Fruit fly (Drosophila melanogaster) whole organism, embryonic: ENCODE data around the gene CG32344.

ENCODE experiments used
- Bdp1 ChIP-seq: fragments of 200-800 bp; sonication (Bioruptor generic); optimal IDR thresholded peaks from 3 replicates; lab custom pipeline; 2016; ENCODE audit warnings: missing biosample characterization, missing genetic modification characterization
- CG10543 ChIP-seq: fragments of 200-800 bp; sonication (Bioruptor generic); optimal IDR thresholded peaks from 3 replicates; lab custom pipeline; 2017; ENCODE audit warnings: missing biosample characterization, mild to moderate bottlenecking, missing genetic modification characterization, moderate library complexity
- CG11560 ChIP-seq: fragments of 200-800 bp; sonication (Bioruptor generic); IDR thresholded peaks from 3 replicates; pipeline ENCODE4 v1.3.6; 2022; ENCODE audit warnings: missing biosample characterization, missing genetic modification characterization
- CG14441 ChIP-seq: fragments of 200-800 bp; sonication (Bioruptor generic); IDR thresholded peaks from 2 replicates; pipeline ENCODE4 v1.3.6; 2022; ENCODE audit warnings: missing biosample characterization, missing genetic modification characterization
- CG14710 ChIP-seq: fragments of 200-800 bp; sonication (Bioruptor generic); optimal IDR thresholded peaks from 3 replicates; lab custom pipeline; 2019; ENCODE audit warnings: missing biosample characterization, mild to moderate bottlenecking, missing genetic modification characterization, moderate library complexity
- CG15479 ChIP-seq: fragments of 200-800 bp; sonication (Bioruptor generic); optimal IDR thresholded peaks from 3 replicates; lab custom pipeline; 2019; ENCODE audit warnings: missing biosample characterization, mild to moderate bottlenecking, missing genetic modification characterization, moderate library complexity
- CG18011 ChIP-seq: fragments of 200-800 bp; sonication (Bioruptor generic); optimal IDR thresholded peaks from 2 replicates; lab custom pipeline; 2017; ENCODE audit warnings: missing biosample characterization, missing genetic modification characterization, mild to moderate bottlenecking, moderate library complexity, missing genotype
- CG34422 ChIP-seq: fragments of 200-800 bp; sonication (Bioruptor generic); IDR thresholded peaks from 3 replicates; pipeline ENCODE4 v1.3.6; 2022; ENCODE audit warnings: missing biosample characterization, missing genetic modification characterization
- CG3838 ChIP-seq: fragments of 200-800 bp; sonication (Bioruptor generic); optimal IDR thresholded peaks from 3 replicates; lab custom pipeline; 2016; ENCODE audit warnings: missing biosample characterization, missing genetic modification characterization
- CG3847 ChIP-seq: fragments of 200-800 bp; sonication (Bioruptor generic); IDR thresholded peaks from 2 replicates; pipeline ENCODE4 v1.3.6; 2022; ENCODE audit warnings: missing biosample characterization, missing genetic modification characterization
- CG4404 ChIP-seq: fragments of 200-800 bp; sonication (Bioruptor generic); IDR thresholded peaks from 2 replicates; pipeline ENCODE4 v1.3.6; 2022; ENCODE audit warnings: missing biosample characterization, missing genetic modification characterization
- CG6765 ChIP-seq: fragments of 200-800 bp; sonication (Bioruptor generic); optimal IDR thresholded peaks from 3 replicates; lab custom pipeline; 2017; ENCODE audit warnings: missing biosample characterization, mild to moderate bottlenecking, missing genetic modification characterization
- CG8388 ChIP-seq: fragments of 200-800 bp; sonication (Bioruptor generic); optimal IDR thresholded peaks from 2 replicates; lab custom pipeline; 2019; ENCODE audit warnings: missing biosample characterization, mild to moderate bottlenecking, missing genetic modification characterization, moderate library complexity
- Dbx ChIP-seq: fragments of 200-800 bp; sonication (Bioruptor generic); IDR thresholded peaks from 3 replicates; pipeline ENCODE4 v1.3.6; 2022; ENCODE audit warnings: missing biosample characterization, missing genetic modification characterization
- Doc3 ChIP-seq: fragments of 200-800 bp; sonication (Bioruptor generic); IDR thresholded peaks from 3 replicates; pipeline ENCODE4 v1.3.6; 2022; ENCODE audit warnings: missing biosample characterization, missing genetic modification characterization; ENCODE audit not compliant: partially characterized antibody
- ERR ChIP-seq: fragments of 200-800 bp; sonication (Bioruptor generic); optimal IDR thresholded peaks from 2 replicates; lab custom pipeline; 2016; ENCODE audit warnings: missing biosample characterization, missing genetic modification characterization
- Ets65A ChIP-seq: fragments of 200-800 bp; sonication (Bioruptor generic); peaks from one replicate; lab custom pipeline; 2016; ENCODE audit warnings: missing biosample characterization, missing genetic modification characterization
- GATAe ChIP-seq: fragments of 200-800 bp; sonication (Bioruptor generic); conservative IDR thresholded peaks from 2 replicates; pipeline ENCODE4 v1.3.6; 2022; ENCODE audit warnings: missing biosample characterization, missing genetic modification characterization
- HHEX ChIP-seq: fragments of 200-800 bp; sonication (Bioruptor generic); optimal IDR thresholded peaks from 3 replicates; lab custom pipeline; 2017; ENCODE audit warnings: missing biosample characterization, mild to moderate bottlenecking, missing genetic modification characterization, missing genetic modification reagents
- Kr ChIP-seq: fragments of 200-800 bp; sonication (Bioruptor generic); optimal IDR thresholded peaks from 2 replicates; lab custom pipeline; 2017; ENCODE audit warnings: missing biosample characterization, mild to moderate bottlenecking, missing genetic modification characterization
- NC2α ChIP-seq: fragments of 200-800 bp; sonication (Bioruptor generic); optimal IDR thresholded peaks from 2 replicates; lab custom pipeline; 2016; ENCODE audit warnings: missing biosample characterization, missing genetic modification characterization
- Tbp ChIP-seq: fragments of >200 bp; optimal IDR thresholded peaks from 2 replicates; lab custom pipeline; 2018; ENCODE audit warnings: missing biosample characterization, missing genetic modification characterization
- Trl ChIP-seq, 3 experiments: fragments of >200 bp in 2 of 3; fragments of 200-800 bp in 1 of 3; sonication (Bioruptor generic) in 1 of 3; optimal IDR thresholded peaks; 2 replicates in 1 of 3; 3 replicates in 2 of 3; lab custom pipeline; 2016 to 2017; ENCODE audit warnings: missing biosample characterization in 1 of 3, missing genetic modification characterization in 1 of 3
- Vsx1 ChIP-seq: fragments of 200-800 bp; sonication (Bioruptor generic); optimal IDR thresholded peaks from 2 replicates; lab custom pipeline; 2017; ENCODE audit warnings: missing biosample characterization, mild to moderate bottlenecking, missing genetic modification characterization, missing genetic modification reagents
- Xbp1 ChIP-seq: fragments of 200-800 bp; sonication (Bioruptor generic); optimal IDR thresholded peaks from 3 replicates; lab custom pipeline; 2016; ENCODE audit warnings: missing biosample characterization, mild to moderate bottlenecking, missing genetic modification characterization
- ab ChIP-seq: fragments of 200-800 bp; sonication (Bioruptor generic); optimal IDR thresholded peaks from 2 replicates; lab custom pipeline; 2016; ENCODE audit warnings: missing biosample characterization, missing genetic modification characterization
- ac ChIP-seq: fragments of 200-800 bp; sonication (Bioruptor generic); optimal IDR thresholded peaks from 3 replicates; lab custom pipeline; 2017; ENCODE audit warnings: missing biosample characterization, mild to moderate bottlenecking, missing genetic modification characterization
- cad ChIP-seq: fragments of >200 bp; optimal IDR thresholded peaks from 2 replicates; lab custom pipeline; 2017; ENCODE audit warnings: missing biosample characterization, missing genetic modification characterization
- crol ChIP-seq: fragments of 200-800 bp; sonication (Bioruptor generic); IDR thresholded peaks from 2 replicates; pipeline ENCODE4 v1.3.6; 2022; ENCODE audit warnings: missing biosample characterization, missing genetic modification characterization
- en ChIP-seq: fragments of 200-800 bp; sonication (Bioruptor generic); optimal IDR thresholded peaks from 2 replicates; lab custom pipeline; 2016; ENCODE audit warnings: missing biosample characterization, missing genetic modification characterization
- exex ChIP-seq: fragments of 200-800 bp; sonication (Bioruptor generic); optimal IDR thresholded peaks from 4 replicates; lab custom pipeline; 2018; ENCODE audit warnings: missing biosample characterization, mild to moderate bottlenecking, missing genetic modification characterization, moderate library complexity
- fu2 ChIP-seq: fragments of 200-800 bp; sonication (Bioruptor generic); optimal IDR thresholded peaks from 2 replicates; lab custom pipeline; 2016; ENCODE audit warnings: missing biosample characterization, missing genetic modification characterization
- gem ChIP-seq: fragments of 200-800 bp; sonication (Bioruptor generic); optimal IDR thresholded peaks from 2 replicates; lab custom pipeline; 2019; ENCODE audit warnings: missing biosample characterization, mild to moderate bottlenecking, missing genetic modification characterization, moderate library complexity
- h ChIP-seq: fragments of >200 bp; optimal IDR thresholded peaks from 2 replicates; lab custom pipeline; 2017
- ind ChIP-seq: fragments of 200-800 bp; sonication (Bioruptor generic); optimal IDR thresholded peaks from 3 replicates; lab custom pipeline; 2016; ENCODE audit warnings: missing biosample characterization, missing genetic modification characterization
- lilli ChIP-seq: fragments of 200-800 bp; sonication (Bioruptor generic); optimal IDR thresholded peaks from 3 replicates; lab custom pipeline; 2016; ENCODE audit warnings: missing biosample characterization, missing genetic modification characterization
- lola ChIP-seq, 3 experiments: fragments of >200 bp in 2 of 3; fragments of 200-800 bp in 1 of 3; sonication (Bioruptor generic) in 1 of 3; optimal IDR thresholded peaks; 2 replicates each; lab custom pipeline; 2017 to 2019; ENCODE audit warnings: missing biosample characterization in 3 of 3, missing genetic modification characterization in 3 of 3, mild to moderate bottlenecking in 1 of 3, moderate library complexity in 1 of 3
- maf-S ChIP-seq: fragments of 200-800 bp; sonication (Bioruptor generic); optimal IDR thresholded peaks from 2 replicates; lab custom pipeline; 2016; ENCODE audit warnings: missing biosample characterization, missing genetic modification characterization
- pros ChIP-seq: fragments of 200-800 bp; sonication (Bioruptor generic); optimal IDR thresholded peaks from 3 replicates; lab custom pipeline; 2019; ENCODE audit warnings: missing biosample characterization, mild to moderate bottlenecking, missing genetic modification characterization, moderate library complexity
- sr ChIP-seq: fragments of 200-800 bp; sonication (Bioruptor generic); IDR thresholded peaks from 3 replicates; pipeline ENCODE4 v1.3.6; 2022; ENCODE audit warnings: missing biosample characterization, missing genetic modification characterization
- ssp ChIP-seq: fragments of 200-800 bp; sonication (Bioruptor generic); IDR thresholded peaks from 2 replicates; pipeline ENCODE4 v1.3.6; 2022; ENCODE audit warnings: missing biosample characterization, missing genetic modification characterization
- tll ChIP-seq, 2 experiments: fragments of 200-800 bp in 1 of 2; fragments of >200 bp in 1 of 2; sonication (Bioruptor generic) in 1 of 2; optimal IDR thresholded peaks; 2 replicates each; lab custom pipeline; 2017 to 2019; ENCODE audit warnings: missing biosample characterization in 2 of 2, missing genetic modification characterization in 2 of 2, mild to moderate bottlenecking in 1 of 2, moderate library complexity in 1 of 2
- tup ChIP-seq: fragments of 200-800 bp; sonication (Bioruptor generic); optimal IDR thresholded peaks from 2 replicates; lab custom pipeline; 2016; ENCODE audit warnings: missing biosample characterization, mild to moderate bottlenecking, missing genetic modification characterization, moderate library complexity
- vnd ChIP-seq: fragments of 200-800 bp; sonication (Bioruptor generic); IDR thresholded peaks from 3 replicates; pipeline ENCODE4 v1.3.6; 2022; ENCODE audit warnings: missing biosample characterization, missing genetic modification characterization; ENCODE audit not compliant: partially characterized antibody
- z ChIP-seq: fragments of 200-800 bp; sonication (Bioruptor generic); IDR thresholded peaks from 3 replicates; pipeline ENCODE4 v1.3.6; 2022; ENCODE audit warnings: missing biosample characterization, missing genetic modification characterization
- zen ChIP-seq: fragments of 200-800 bp; sonication (Bioruptor generic); optimal IDR thresholded peaks from 3 replicates; lab custom pipeline; 2018; ENCODE audit warnings: missing biosample characterization, mild to moderate bottlenecking, missing genetic modification characterization, moderate library complexity

CG32344 gene

DNA sequence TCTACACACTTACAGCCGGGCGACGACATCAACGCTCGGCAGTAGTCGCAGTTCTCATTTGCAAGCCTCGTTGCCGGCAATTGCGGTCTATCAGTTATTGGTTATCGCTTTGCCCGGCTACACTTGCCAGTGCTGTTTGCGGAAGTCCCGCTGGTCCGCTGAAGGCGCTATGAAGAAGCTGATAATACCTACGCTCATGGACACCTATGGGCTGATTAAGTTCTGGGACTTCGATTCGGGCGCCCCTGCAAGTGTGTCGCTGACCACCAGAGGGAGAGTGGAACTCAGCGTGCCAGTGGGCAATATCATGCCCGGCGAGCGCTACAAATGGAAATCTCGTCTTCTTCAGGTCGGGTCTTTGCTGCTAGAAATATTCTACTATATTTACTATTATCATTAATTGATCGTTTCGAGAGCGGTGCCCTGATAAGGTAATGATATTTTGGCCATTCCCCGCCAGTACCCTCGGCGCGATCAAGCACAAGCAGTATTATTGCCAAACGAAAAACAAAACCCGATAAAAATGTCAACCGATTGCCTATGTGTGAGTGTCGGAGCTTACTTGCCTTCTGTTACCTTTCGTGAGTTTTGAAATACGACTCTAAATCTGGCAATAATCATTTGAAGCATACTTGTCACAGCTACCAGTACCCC, 24.4 kb downstream of the CG32344 start (continued):
- TF ChIP-seq vnd (0 out of 3 replicates have a peak, but pooled peaks have one; percentile 36), lola (GFP tag; optimal IDR thresholded peaks at IDR 0.05; lab: Kevin White, UChicago) (no peak), gem (tag; lab: Kevin White, UChicago) (no peak), maf-S (no peak), NC2α (GFP tag; lab: Kevin White, UChicago) (no peak), CG4404 (GFP tag; lab: Robert Waterston, UW) (no peak), CG3847 (0 out of 2 replicates have a peak, but pooled peaks have one; percentile 9), CG18011 (no peak), CG10543 (GFP tag; lab: Kevin White, UChicago) (peak; percentile 83), h (lab: Kevin White, UChicago) (no peak), exex (peak; percentile 100), CG8388 (GFP tag; lab: Kevin White, UChicago) (no peak), CG3838 (GFP tag; lab: Kevin White, UChicago) (no peak), GATAe (GFP tag; lab: Robert Waterston, UW) (peak; percentile 30), ERR (GFP tag; lab: Kevin White, UChicago) (peak; percentile 15), crol (GFP tag; lab: Robert Waterston, UW) (peak; percentile 60)

DNA sequence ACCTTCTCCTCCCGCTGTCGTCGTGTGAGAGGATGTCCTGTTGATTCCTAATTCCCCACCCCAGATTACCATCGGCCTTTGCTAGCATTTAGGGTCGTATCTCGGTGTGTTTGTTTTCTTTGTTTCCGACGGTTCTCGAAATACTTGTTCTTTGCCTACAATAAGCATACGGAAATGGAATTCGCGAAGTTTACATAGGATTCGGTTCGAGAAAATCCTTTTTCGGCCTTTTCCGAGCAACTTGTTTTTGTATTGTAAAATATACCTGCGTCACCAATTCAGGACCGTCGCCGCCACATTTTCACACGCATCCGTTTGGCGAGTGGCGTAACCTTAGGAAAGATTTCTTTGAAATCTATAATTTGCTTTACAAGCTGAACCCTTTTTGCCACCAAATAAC, 26.1 kb downstream of the CG32344 start:
- TF ChIP-seq ab (GFP tag; lab: Kevin White, UChicago) (no peak), CG14710 (tag; lab: Kevin White, UChicago) (no peak), cad (GFP tag; lab: Kevin White, UChicago) (peak; percentile 56), CG11560 (tag; lab: Robert Waterston, UW) (no peak), tll (GFP tag; optimal IDR thresholded peaks at IDR 0.05; lab: Kevin White, UChicago) (peak in 1 of 2 experiments; percentile 52), CG15479 (GFP tag; lab: Kevin White, UChicago) (peak; percentile 69)

DNA sequence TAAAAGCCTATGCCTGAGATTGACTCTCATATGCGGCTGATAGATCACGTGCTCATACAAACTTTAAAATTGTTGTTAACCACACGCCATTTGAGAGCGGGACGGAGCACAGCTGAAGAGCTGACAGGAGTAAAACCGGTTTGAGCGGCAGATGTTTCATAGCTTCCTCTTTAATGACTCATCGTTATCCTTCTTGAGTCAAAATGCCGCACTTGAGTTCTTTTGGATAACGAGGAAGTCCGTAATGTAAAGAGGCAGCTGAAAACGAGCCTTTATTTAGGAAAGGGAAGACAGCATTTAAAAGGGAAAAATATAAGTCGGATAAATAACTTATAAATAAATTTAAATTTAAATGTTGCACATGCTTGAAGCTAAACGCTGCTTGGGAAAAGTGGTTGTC, 27.3 kb downstream of the CG32344 start:
- TF ChIP-seq pros (peak; percentile 85), Dbx (no peak), z (peak; percentile 85; the same call in 1 of the 3 replicates), Ets65A (peak; percentile 28), GATAe (GFP tag; lab: Robert Waterston, UW) (no peak), ac (GFP tag; lab: Kevin White, UChicago) (peak; percentile 73)

DNA sequence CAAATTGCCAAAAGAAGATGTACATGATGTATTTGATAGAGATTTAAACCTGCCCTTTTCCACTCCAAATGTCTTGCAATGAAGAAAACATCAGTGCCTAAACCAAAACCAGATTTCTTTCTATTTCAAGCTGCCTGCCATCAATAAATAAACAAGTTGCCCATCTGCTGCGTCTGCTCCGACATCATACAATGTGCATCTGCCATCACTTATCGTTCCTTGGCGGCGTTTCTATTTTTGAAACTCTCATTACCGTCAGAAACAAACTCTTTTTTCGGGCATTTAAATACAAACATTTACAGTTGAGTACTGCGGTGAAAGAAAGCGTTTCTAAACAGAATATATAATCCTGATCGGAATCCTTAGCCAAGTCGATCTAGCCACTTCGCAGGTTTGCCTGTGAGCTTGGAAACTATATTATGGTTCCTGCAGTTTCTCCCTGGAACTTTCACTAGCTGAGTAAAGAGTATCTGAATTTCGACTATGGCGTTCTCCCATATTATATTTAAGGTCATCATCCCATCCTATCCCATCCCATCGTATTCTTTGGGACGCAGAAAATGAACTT, 29.6 kb downstream of the CG32344 start:
- TF ChIP-seq CG34422 (GFP tag; lab: Robert Waterston, UW) (no peak), zen (tag; lab: Kevin White, UChicago) (no peak), Bdp1 (no peak), fu2 (GFP tag; lab: Kevin White, UChicago) (no peak), lilli (GFP tag; lab: Kevin White, UChicago) (no peak), tup (GFP tag; lab: Kevin White, UChicago) (no peak), Xbp1 (peak; percentile 16), HHEX (no peak), ssp (0 out of 2 replicates have a peak, but pooled peaks have one; percentile 8), Tbp (GFP tag; lab: Kevin White, UChicago) (no peak), NC2α (GFP tag; lab: Kevin White, UChicago) (no peak), Kr (GFP tag; lab: Kevin White, UChicago) (no peak), CG14441 (GFP tag; lab: Robert Waterston, UW) (no peak), Trl (optimal IDR thresholded peaks at IDR 0.05; lab: Kevin White, UChicago) (no peak), Trl (GFP tag; optimal IDR thresholded peaks at IDR 0.05; lab: Kevin White, UChicago) (no peak), CG6765 (no peak), ind (GFP tag; lab: Kevin White, UChicago) (no peak), sr (GFP tag; lab: Robert Waterston, UW) (no peak), Vsx1 (no peak), Doc3 (GFP tag; lab: Robert Waterston, UW) (no peak), en (no peak)
